Fruit fly (Drosophila melanogaster) whole organism, wandering third instar larva: ENCODE results near the gene Tengl1.

Source experiments
- Abd-B ChIP-seq: fragments of >200 bp; optimal IDR thresholded peaks from 2 replicates; lab custom pipeline; 2017; ENCODE audit warnings: missing biosample characterization, missing genetic modification characterization
- CG32264 ChIP-seq: fragments of 200-800 bp; sonication (Bioruptor generic); optimal IDR thresholded peaks from 2 replicates; lab custom pipeline; 2016; ENCODE audit warnings: missing biosample characterization, missing genetic modification characterization
- CG9705 ChIP-seq: fragments of 200-800 bp; sonication (Bioruptor generic); optimal IDR thresholded peaks from 2 replicates; lab custom pipeline; 2018; ENCODE audit warnings: missing biosample characterization, mild to moderate bottlenecking, missing genetic modification characterization
- CrebA ChIP-seq: fragments of 200-800 bp; sonication (Bioruptor generic); optimal IDR thresholded peaks from 2 replicates; lab custom pipeline; 2016; ENCODE audit warnings: missing biosample characterization, mild to moderate bottlenecking, missing genetic modification characterization, borderline replicate concordance
- Dfd ChIP-seq: fragments of >200 bp; optimal IDR thresholded peaks from 2 replicates; lab custom pipeline; 2017; ENCODE audit warnings: missing biosample characterization, missing genetic modification characterization
- Dif ChIP-seq: fragments of 200-275, 200-300 bp; sonication (Bioruptor generic); optimal IDR thresholded peaks from 2 replicates; lab custom pipeline; 2018; ENCODE audit warnings: missing biosample characterization, missing genetic modification characterization; ENCODE audit not compliant: partially characterized antibody
- GATAd ChIP-seq: sonication (Bioruptor generic); optimal IDR thresholded peaks from 2 replicates; lab custom pipeline; 2016; ENCODE audit warnings: missing biosample characterization, missing genetic modification characterization
- HLH106 ChIP-seq: fragments of 200-800 bp; optimal IDR thresholded peaks from 3 replicates; lab custom pipeline; 2019; ENCODE audit warnings: missing biosample characterization, mild to moderate bottlenecking, missing genetic modification characterization, moderate library complexity
- Hnf4 ChIP-seq: fragments of 200-800 bp; sonication (Bioruptor generic); optimal IDR thresholded peaks from 2 replicates; lab custom pipeline; 2016; ENCODE audit warnings: missing biosample characterization, mild to moderate bottlenecking, missing genetic modification characterization
- Hr78 ChIP-seq: fragments of >200 bp; optimal IDR thresholded peaks from 2 replicates; lab custom pipeline; 2017; ENCODE audit warnings: missing biosample characterization, missing genetic modification characterization
- Hr83 ChIP-seq: fragments of 200-300 bp; sonication (Bioruptor generic); optimal IDR thresholded peaks from 2 replicates; lab custom pipeline; 2016; ENCODE audit warnings: missing biosample characterization, mild to moderate bottlenecking, missing genetic modification characterization, moderate library complexity; ENCODE audit not compliant: poor library complexity, severe bottlenecking
- Jra ChIP-seq: sonication (Bioruptor generic); optimal IDR thresholded peaks from 2 replicates; lab custom pipeline; 2016; ENCODE audit warnings: missing biosample characterization, missing genetic modification characterization
- Mio ChIP-seq: sonication (Bioruptor generic); optimal IDR thresholded peaks from 2 replicates; lab custom pipeline; 2016; ENCODE audit warnings: missing biosample characterization, missing genetic modification characterization
- Myc ChIP-seq: fragments of >200 bp; optimal IDR thresholded peaks from 2 replicates; lab custom pipeline; 2017
- N ChIP-seq: fragments of >200 bp; optimal IDR thresholded peaks from 2 replicates; lab custom pipeline; 2018; ENCODE audit warnings: missing biosample characterization, missing external identifiers, missing genetic modification characterization
- OdsH ChIP-seq: fragments of 200-800 bp; sonication (Bioruptor generic); optimal IDR thresholded peaks from 2 replicates; lab custom pipeline; 2016; ENCODE audit warnings: missing biosample characterization, mild to moderate bottlenecking, missing genetic modification characterization
- Rel ChIP-seq, 2 experiments: fragments of 200-800 bp; sonication (Bioruptor generic) in 1 of 2; optimal IDR thresholded peaks; 2 replicates in 1 of 2; 3 replicates in 1 of 2; lab custom pipeline; 2016 to 2019; ENCODE audit warnings: mild to moderate bottlenecking in 2 of 2, missing biosample characterization in 2 of 2, missing genetic modification characterization in 2 of 2, moderate library complexity in 1 of 2
- Sp1 ChIP-seq: fragments of 200-800 bp; sonication (Bioruptor generic); optimal IDR thresholded peaks from 3 replicates; lab custom pipeline; 2019; ENCODE audit warnings: missing biosample characterization, mild to moderate bottlenecking, missing genetic modification characterization, moderate library complexity
- Vsx2 ChIP-seq: fragments of 200-300, 225-300 bp; sonication (Bioruptor generic); optimal IDR thresholded peaks from 2 replicates; lab custom pipeline; 2018; ENCODE audit warnings: missing biosample characterization, missing genetic modification characterization; ENCODE audit not compliant: partially characterized antibody
- br ChIP-seq: fragments of 200-800 bp; sonication (Bioruptor generic); optimal IDR thresholded peaks from 2 replicates; lab custom pipeline; 2016; ENCODE audit warnings: missing biosample characterization, missing genetic modification characterization
- brk ChIP-seq: fragments of 200-800 bp; sonication (Bioruptor generic); optimal IDR thresholded peaks from 2 replicates; lab custom pipeline; 2016; ENCODE audit warnings: missing biosample characterization, mild to moderate bottlenecking, missing genetic modification characterization
- dl ChIP-seq, 2 experiments: fragments of 175-275, 200-275 bp in 1 of 2; fragments of 200-275 bp in 1 of 2; sonication (Bioruptor generic); optimal IDR thresholded peaks; lab custom pipeline; 2018; ENCODE audit warnings: mild to moderate bottlenecking in 2 of 2, missing biosample characterization in 2 of 2, missing genetic modification characterization in 2 of 2, moderate library complexity in 2 of 2; ENCODE audit not compliant: partially characterized antibody in 2 of 2, insufficient read depth in 1 of 2
- dmrt93B ChIP-seq: fragments of 200-800 bp; sonication (Bioruptor generic); optimal IDR thresholded peaks from 2 replicates; lab custom pipeline; 2018; ENCODE audit warnings: missing biosample characterization, mild to moderate bottlenecking, missing genetic modification characterization
- dsf ChIP-seq: sonication (Bioruptor generic); optimal IDR thresholded peaks from 2 replicates; lab custom pipeline; 2016; ENCODE audit warnings: missing biosample characterization, missing genetic modification characterization, borderline replicate concordance
- ey ChIP-seq: fragments of 200-800 bp; sonication (Bioruptor generic); optimal IDR thresholded peaks from 2 replicates; lab custom pipeline; 2016; ENCODE audit warnings: missing biosample characterization, missing genetic modification characterization
- foxo ChIP-seq, 2 experiments: fragments of 200-800 bp; sonication (Bioruptor generic); optimal IDR thresholded peaks; 2 replicates in 1 of 2; 3 replicates in 1 of 2; lab custom pipeline; 2016 to 2017; ENCODE audit warnings: missing biosample characterization in 2 of 2, missing genetic modification characterization in 2 of 2
- fru ChIP-seq: fragments of 200-800 bp; sonication (Bioruptor generic); optimal IDR thresholded peaks from 3 replicates; lab custom pipeline; 2016; ENCODE audit warnings: missing biosample characterization, mild to moderate bottlenecking, missing genetic modification characterization
- h ChIP-seq: fragments of 200-800 bp; sonication (Bioruptor generic); optimal IDR thresholded peaks from 3 replicates; lab custom pipeline; 2016; ENCODE audit warnings: missing biosample characterization, mild to moderate bottlenecking, missing genetic modification characterization
- jim ChIP-seq: fragments of 175-275, 200-325 bp; sonication (Bioruptor generic); optimal IDR thresholded peaks from 2 replicates; lab custom pipeline; 2016; ENCODE audit warnings: missing biosample characterization, mild to moderate bottlenecking, missing genetic modification characterization
- lola ChIP-seq: fragments of >200 bp; optimal IDR thresholded peaks from 2 replicates; lab custom pipeline; 2017; ENCODE audit warnings: missing biosample characterization, missing genetic modification characterization
- pan ChIP-seq: fragments of >200 bp; optimal IDR thresholded peaks from 2 replicates; lab custom pipeline; 2017
- psq ChIP-seq: fragments of 200-800 bp; sonication (Bioruptor generic); optimal IDR thresholded peaks from 3 replicates; lab custom pipeline; 2017; ENCODE audit warnings: missing biosample characterization, mild to moderate bottlenecking, missing genetic modification characterization, moderate library complexity
- rgr ChIP-seq: fragments of 200-800 bp; sonication (Bioruptor generic); optimal IDR thresholded peaks from 3 replicates; lab custom pipeline; 2016; ENCODE audit warnings: missing biosample characterization, mild to moderate bottlenecking, missing genetic modification characterization
- sage ChIP-seq: fragments of 200-800 bp; sonication (Bioruptor generic); optimal IDR thresholded peaks from 2 replicates; lab custom pipeline; 2016; ENCODE audit warnings: missing biosample characterization, mild to moderate bottlenecking, missing genetic modification characterization
- sv ChIP-seq: fragments of 200-800 bp; sonication (Bioruptor generic); optimal IDR thresholded peaks from 3 replicates; lab custom pipeline; 2016; ENCODE audit warnings: missing biosample characterization, missing genetic modification characterization
- tai ChIP-seq: sonication (Bioruptor generic); optimal IDR thresholded peaks from 2 replicates; lab custom pipeline; 2016; ENCODE audit warnings: missing biosample characterization, missing genetic modification characterization
- usp ChIP-seq: fragments of >200 bp; optimal IDR thresholded peaks from 2 replicates; lab custom pipeline; 2017; ENCODE audit warnings: missing biosample characterization, missing genetic modification characterization
- woc ChIP-seq: sonication (Bioruptor generic); optimal IDR thresholded peaks from 2 replicates; lab custom pipeline; 2016; ENCODE audit warnings: missing biosample characterization, mild to moderate bottlenecking, missing genetic modification characterization

The Tengl1 gene

dm6 chr2L:2195328-2195727 is 45.1 kb downstream of the Tengl1 start:
- TF ChIP-seq jim (no peak), dmrt93B (GFP tag; lab: Kevin White, UChicago) (no peak), Hnf4 (GFP tag; lab: Kevin White, UChicago) (no peak), foxo (GFP tag; optimal IDR thresholded peaks at IDR 0.05; lab: Kevin White, UChicago) (no peak), sage (GFP tag; lab: Kevin White, UChicago) (no peak), Mio (GFP tag; lab: Kevin White, UChicago) (no peak), ey (no peak), Jra (GFP tag; lab: Kevin White, UChicago) (no peak), Abd-B (GFP tag; lab: Kevin White, UChicago) (no peak), Dif (no peak)
- TF ChIP-seq, all 38 proteins: peak for 0

dm6 chr2L:2194305-2194828 is 46.0 kb downstream of the Tengl1 start:
- TF ChIP-seq Sp1 (GFP tag; lab: Kevin White, UChicago): no peak
- TF ChIP-seq Vsx2 (GFP tag; lab: Kevin White, UChicago): peak; percentile 32
- no peak for TF ChIP-seq Rel (GFP tag; optimal IDR thresholded peaks at IDR 0.05; lab: Kevin White, UChicago)
- peak; percentile 30 for TF ChIP-seq Rel (tag; optimal IDR thresholded peaks at IDR 0.05; lab: Kevin White, UChicago)
- peak; percentile 2 for TF ChIP-seq h (GFP tag; lab: Kevin White, UChicago)
- TF ChIP-seq GATAd (GFP tag; lab: Kevin White, UChicago): no peak
- peak; percentile 4 for TF ChIP-seq sage (GFP tag; lab: Kevin White, UChicago)
- TF ChIP-seq jim: no peak
- TF ChIP-seq Dif: peak; percentile 67

dm6 chr2L:2193357-2193780 is 47.0 kb downstream of the Tengl1 start:
- TF ChIP-seq dl (GFP tag; optimal IDR thresholded peaks at IDR 0.05; lab: Kevin White, UChicago; ENCODE audit: insufficient read depth in 1 of 2, partially characterized antibody in 2 of 2) (peak; percentile 40 to 86), tai (GFP tag; lab: Kevin White, UChicago) (no peak), Hr83 (GFP tag; lab: Kevin White, UChicago) (peak; percentile 55), N (GFP tag; lab: Kevin White, UChicago) (no peak), Dfd (GFP tag; lab: Kevin White, UChicago) (no peak), Rel (GFP tag; optimal IDR thresholded peaks at IDR 0.05; lab: Kevin White, UChicago) (no peak), Rel (tag; optimal IDR thresholded peaks at IDR 0.05; lab: Kevin White, UChicago) (peak; percentile 95), Myc (lab: Kevin White, UChicago) (peak; percentile 44), Dif (peak; percentile 90), br (GFP tag; lab: Kevin White, UChicago) (peak; percentile 9), h (GFP tag; lab: Kevin White, UChicago) (peak; percentile 83), Abd-B (GFP tag; lab: Kevin White, UChicago) (no peak), dsf (GFP tag; lab: Kevin White, UChicago) (no peak), dmrt93B (GFP tag; lab: Kevin White, UChicago) (peak; percentile 18), rgr (GFP tag; lab: Kevin White, UChicago) (peak; percentile 44), Hr78 (GFP tag; lab: Kevin White, UChicago) (no peak), lola (no peak), CG9705 (GFP tag; lab: Kevin White, UChicago) (peak; percentile 32), Hnf4 (GFP tag; lab: Kevin White, UChicago) (no peak), sv (GFP tag; lab: Kevin White, UChicago) (no peak), Mio (GFP tag; lab: Kevin White, UChicago) (no peak), CG32264 (GFP tag; lab: Kevin White, UChicago) (no peak), jim (no peak), fru (GFP tag; lab: Kevin White, UChicago) (peak; percentile 23), foxo (GFP tag; optimal IDR thresholded peaks at IDR 0.05; lab: Kevin White, UChicago) (peak; percentile 1 to 13), woc (GFP tag; lab: Kevin White, UChicago) (no peak), Vsx2 (GFP tag; lab: Kevin White, UChicago) (peak; percentile 94), CrebA (peak; percentile 76), ey (no peak), pan (lab: Kevin White, UChicago) (no peak), sage (GFP tag; lab: Kevin White, UChicago) (no peak), GATAd (GFP tag; lab: Kevin White, UChicago) (no peak), OdsH (peak; percentile 46), usp (GFP tag; lab: Kevin White, UChicago) (no peak), psq (GFP tag; lab: Kevin White, UChicago) (peak; percentile 13), HLH106 (tag; lab: Kevin White, UChicago) (peak; percentile 55), Jra (GFP tag; lab: Kevin White, UChicago) (no peak), brk (GFP tag; lab: Kevin White, UChicago) (no peak), Sp1 (GFP tag; lab: Kevin White, UChicago) (peak; percentile 51)
